Fruit fly (Drosophila melanogaster): ENCODE results near the gene Alms1b.

Gene Alms1b

DNA sequence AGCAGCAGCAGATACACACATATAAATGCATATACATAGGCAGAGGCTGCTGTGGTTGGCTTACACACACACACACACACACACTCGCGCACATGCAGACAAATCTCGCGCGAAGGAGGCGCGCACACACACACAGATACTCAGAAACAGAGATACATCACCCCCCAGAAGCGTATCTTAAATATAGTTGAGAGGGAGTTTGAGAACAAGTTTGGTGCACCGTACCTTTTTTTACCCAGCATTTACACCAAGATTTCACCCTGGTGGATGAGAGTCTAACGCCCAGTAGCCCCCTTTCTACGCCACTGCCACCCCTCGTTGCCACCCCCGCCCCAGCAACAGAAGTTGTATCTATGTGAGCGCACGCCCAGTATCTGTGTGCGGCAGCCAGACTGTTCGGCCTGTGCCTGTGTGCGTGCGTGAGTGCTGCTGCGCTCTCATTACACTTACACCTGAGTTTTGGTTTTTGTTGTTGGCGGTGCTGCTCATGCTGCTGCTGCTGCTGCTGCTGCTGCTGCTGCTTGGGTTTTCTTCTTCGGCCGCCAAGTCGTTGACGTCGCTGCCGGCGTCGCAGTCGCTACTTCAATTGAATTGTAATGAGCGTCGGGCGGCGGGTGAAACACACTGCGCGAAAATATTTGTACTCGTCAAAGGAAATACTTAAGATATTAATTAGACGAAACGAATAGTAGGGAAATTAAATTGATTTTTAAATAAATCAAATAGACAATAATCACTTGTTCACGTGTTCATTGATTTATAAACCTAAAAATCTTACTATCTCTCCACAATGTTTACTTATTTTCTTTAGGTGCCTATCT, 40.6 kb downstream of the Alms1b start (continued):
- TF ChIP-seq CG32772 (GFP tag; IDR thresholded peaks at IDR 0.05) (peak; percentile 93), lola (GFP tag; optimal IDR thresholded peaks at IDR 0.05) (peak in 1 of 3 experiments; percentile 83), CG17912 (GFP tag; optimal IDR thresholded peaks at IDR 0.05) (no peak), ssp (GFP tag; IDR thresholded peaks at IDR 0.05) (peak; percentile 83), CG3065 (GFP tag; optimal IDR thresholded peaks at IDR 0.05) (peak; percentile 60), toy (GFP tag; IDR thresholded peaks at IDR 0.05) (peak; percentile 56; the same call in 1 of the 2 replicates), ro (GFP tag; IDR thresholded peaks at IDR 0.05) (peak; percentile 84), E2f1 (GFP tag; IDR thresholded peaks at IDR 0.05) (peak; percentile 88), ERR (GFP tag; optimal IDR thresholded peaks at IDR 0.05) (peak; percentile 21), pros (GFP tag; optimal IDR thresholded peaks at IDR 0.05) (peak; percentile 70), wor (GFP tag; IDR thresholded peaks at IDR 0.05) (peak; percentile 83), dan (GFP tag; IDR thresholded peaks at IDR 0.05) (peak; percentile 92), ATbp (GFP tag; optimal IDR thresholded peaks at IDR 0.05) (peak; percentile 82), ato (GFP tag; IDR thresholded peaks at IDR 0.05; ENCODE audit: partially characterized antibody) (no peak), lmd (GFP tag; IDR thresholded peaks at IDR 0.05) (peak; percentile 92), Vsx1 (GFP tag; optimal IDR thresholded peaks at IDR 0.05) (peak; percentile 15), CG8924 (tag; optimal IDR thresholded peaks at IDR 0.05) (peak; percentile 77), crc (GFP tag; optimal IDR thresholded peaks at IDR 0.05) (peak; percentile 20), CG11696 (GFP tag; IDR thresholded peaks at IDR 0.05) (peak; percentile 60), az2 (GFP tag; optimal IDR thresholded peaks at IDR 0.05) (peak; percentile 81), CG7839 (tag; optimal IDR thresholded peaks at IDR 0.05) (peak; percentile 79), Dip3 (GFP tag; optimal IDR thresholded peaks at IDR 0.05) (no peak), en (GFP tag; optimal IDR thresholded peaks at IDR 0.05) (peak; percentile 13), CG12942 (GFP tag; optimal IDR thresholded peaks at IDR 0.05) (peak; percentile 83), pb (GFP tag; optimal IDR thresholded peaks at IDR 0.05) (no peak), tll (GFP tag; optimal IDR thresholded peaks at IDR 0.05) (no peak), run (tag; optimal IDR thresholded peaks at IDR 0.05) (no peak), Mes4 (GFP tag; optimal IDR thresholded peaks at IDR 0.05) (peak; percentile 39), nau (GFP tag; optimal IDR thresholded peaks at IDR 0.05) (peak; percentile 68), Doc3 (GFP tag; IDR thresholded peaks at IDR 0.05; ENCODE audit: partially characterized antibody) (no peak), Hr78 (GFP tag; optimal IDR thresholded peaks at IDR 0.05) (no peak), CG11504 (tag; optimal IDR thresholded peaks at IDR 0.05) (peak; percentile 78), CG16863 (GFP tag; optimal IDR thresholded peaks at IDR 0.05) (peak; percentile 51), Fer1 (GFP tag; optimal IDR thresholded peaks at IDR 0.05) (peak; percentile 73), CG7271 (tag; optimal IDR thresholded peaks at IDR 0.05) (peak; percentile 19), CG4617 (GFP tag; optimal IDR thresholded peaks at IDR 0.05; ENCODE audit: borderline replicate concordance) (peak; percentile 36), Xbp1 (GFP tag; optimal IDR thresholded peaks at IDR 0.05) (peak; percentile 85), gem (tag; optimal IDR thresholded peaks at IDR 0.05) (peak; percentile 88), bcd (GFP tag; optimal IDR thresholded peaks at IDR 0.05) (peak; percentile 84), scrt (GFP tag; optimal IDR thresholded peaks at IDR 0.05) (peak; percentile 63), D (optimal IDR thresholded peaks at IDR 0.05) (no peak), D (GFP tag; optimal IDR thresholded peaks at IDR 0.05) (peak; percentile 73), bigmax (GFP tag; optimal IDR thresholded peaks at IDR 0.05) (no peak), ham (GFP tag; IDR thresholded peaks at IDR 0.05) (peak; percentile 49; the same call in 1 of the 2 replicates), maf-S (GFP tag; optimal IDR thresholded peaks at IDR 0.05) (no peak), CG14965 (GFP tag; optimal IDR thresholded peaks at IDR 0.05; ENCODE audit: borderline replicate concordance) (no peak), Sry-δ (GFP tag; optimal IDR thresholded peaks at IDR 0.05) (no peak), CG6765 (GFP tag; optimal IDR thresholded peaks at IDR 0.05) (no peak)
